Worm (Caenorhabditis elegans): Measurements from ENCODE around the gene grl-28.

The grl-28 gene

DNA sequence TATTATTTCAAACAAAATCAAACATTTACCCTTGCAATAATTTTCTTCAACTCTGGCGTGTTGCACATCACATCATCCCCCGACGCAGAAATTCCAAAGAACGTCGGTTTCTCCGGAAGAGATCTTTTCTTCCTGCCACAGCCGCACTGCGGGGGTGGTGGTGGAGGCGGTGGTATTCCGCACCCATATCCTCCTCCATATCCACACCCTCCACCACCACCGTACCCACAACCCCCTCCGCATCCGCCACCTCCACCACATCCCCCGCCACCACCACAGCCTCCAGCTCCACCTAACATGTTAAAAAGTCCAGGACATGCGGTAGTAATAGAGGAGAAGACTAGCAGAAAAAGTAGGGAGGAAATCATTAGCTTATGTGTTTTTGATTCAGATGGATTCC lies 3.2 kb upstream of the grl-28 start, which contains the start of gene grl-29:
grl-29 (minus strand) TSS at position 368 of the 400 bp plus-strand sequence.
- TF ChIP-seq nhr-102 (tag; optimal IDR thresholded peaks at IDR 0.05) (no peak), R02D3.7 (tag; optimal IDR thresholded peaks at IDR 0.05) (no peak), F10B5.3 (tag; optimal IDR thresholded peaks at IDR 0.05) (no peak), ceh-82 (tag; optimal IDR thresholded peaks at IDR 0.05) (no peak), lin-38 (GFP tag; IDR thresholded peaks at IDR 0.05) (no peak), ztf-7 (tag; optimal IDR thresholded peaks at IDR 0.05) (no peak), set-16 (GFP tag; IDR thresholded peaks at IDR 0.05) (peak; percentile 88; the same call in 1 of the 2 replicates), mdl-1 (tag; optimal IDR thresholded peaks at IDR 0.05) (no peak), spr-1 (tag; optimal IDR thresholded peaks at IDR 0.05) (no peak), egl-43 (GFP tag; IDR thresholded peaks at IDR 0.05) (peak; percentile 70), pha-4 (GFP tag; IDR thresholded peaks at IDR 0.05) (no peak), pha-4 (tag; optimal IDR thresholded peaks at IDR 0.05) (no peak), ceh-44 (GFP tag; IDR thresholded peaks at IDR 0.05) (no peak)

DNA sequence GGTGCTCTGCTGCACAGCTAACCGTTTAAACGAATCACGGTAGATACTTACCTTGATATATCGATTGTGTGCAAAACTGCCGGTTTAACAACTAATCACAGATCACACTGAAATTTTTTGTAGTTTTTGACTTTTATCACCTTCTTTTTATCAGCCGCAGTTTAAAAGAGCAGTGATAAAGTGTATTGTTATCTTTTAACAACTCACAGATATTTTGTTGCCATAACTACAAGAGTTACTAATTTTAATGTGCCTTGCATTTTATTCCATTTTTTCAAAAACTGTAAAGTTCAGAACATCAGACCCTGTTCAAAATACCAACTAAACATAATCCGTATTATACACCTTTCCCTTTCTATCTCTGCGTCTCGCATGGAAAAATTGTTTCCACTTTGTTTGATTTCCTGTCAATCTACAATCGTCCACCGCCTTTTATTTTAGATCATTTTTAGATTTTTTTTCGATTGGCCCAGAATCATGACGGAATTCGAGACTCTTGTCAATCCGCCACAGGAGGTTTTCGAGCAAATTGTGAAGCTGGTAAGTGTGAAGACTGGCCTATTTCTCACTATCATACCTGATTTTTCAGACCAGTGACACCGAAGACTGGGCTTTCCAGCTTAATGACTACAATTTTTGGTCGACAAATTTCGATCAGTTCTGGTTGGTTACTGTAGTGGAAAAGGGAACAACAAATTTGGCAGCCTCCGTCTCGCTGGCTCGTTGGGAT lies 1.2 kb upstream of the grl-28 start, which contains the start of gene T24A6.20:
T24A6.20 (plus strand) TSS at position 395 of the 730 bp plus-strand sequence.
- TF ChIP-seq ceh-32 (tag; optimal IDR thresholded peaks at IDR 0.05; ENCODE audit: poor library complexity) (no peak), unc-39 (tag; optimal IDR thresholded peaks at IDR 0.05) (no peak), mdl-1 (tag; optimal IDR thresholded peaks at IDR 0.05) (no peak), pha-4 (GFP tag; IDR thresholded peaks at IDR 0.05) (no peak), pha-4 (tag; optimal IDR thresholded peaks at IDR 0.05) (no peak), tra-1 (GFP tag; IDR thresholded peaks at IDR 0.05) (no peak), lin-38 (GFP tag; IDR thresholded peaks at IDR 0.05) (no peak), pqm-1 (tag; optimal IDR thresholded peaks at IDR 0.05) (peak; percentile 16), hlh-11 (tag; optimal IDR thresholded peaks at IDR 0.05) (no peak), cey-2 (tag; optimal IDR thresholded peaks at IDR 0.05; ENCODE audit: borderline replicate concordance, insufficient read depth) (no peak), madf-5 (GFP tag; IDR thresholded peaks at IDR 0.05) (no peak), mep-1 (tag; optimal IDR thresholded peaks at IDR 0.05) (no peak), spr-1 (tag; optimal IDR thresholded peaks at IDR 0.05) (no peak), daf-19 (GFP tag; conservative IDR thresholded peaks at IDR 0.05) (no peak), nhr-76 (tag; optimal IDR thresholded peaks at IDR 0.05) (no peak), unc-62 (GFP tag; optimal IDR thresholded peaks at IDR 0.05 in 1 of 2) (peak in 1 of 2 experiments; percentile 69), unc-62 (tag; optimal IDR thresholded peaks at IDR 0.05) (no peak), aha-1 (tag) (no peak), nhr-102 (tag; optimal IDR thresholded peaks at IDR 0.05) (no peak), hif-1 (tag; optimal IDR thresholded peaks at IDR 0.05) (no peak), php-3 (GFP tag; IDR thresholded peaks at IDR 0.05) (0 out of 2 replicates have a peak, but pooled peaks have one; percentile 45), madf-9 (GFP tag; conservative IDR thresholded peaks at IDR 0.05) (no peak), nhr-28 (tag; optimal IDR thresholded peaks at IDR 0.05) (peak; percentile 79), T26A8.4 (GFP tag; IDR thresholded peaks at IDR 0.05) (no peak), daf-12 (tag; optimal IDR thresholded peaks at IDR 0.05) (no peak), Y5F2A.4 (GFP tag; optimal IDR thresholded peaks at IDR 0.05) (no peak), R02D3.7 (tag; optimal IDR thresholded peaks at IDR 0.05) (no peak), lin-15B (tag; optimal IDR thresholded peaks at IDR 0.05) (no peak)

DNA sequence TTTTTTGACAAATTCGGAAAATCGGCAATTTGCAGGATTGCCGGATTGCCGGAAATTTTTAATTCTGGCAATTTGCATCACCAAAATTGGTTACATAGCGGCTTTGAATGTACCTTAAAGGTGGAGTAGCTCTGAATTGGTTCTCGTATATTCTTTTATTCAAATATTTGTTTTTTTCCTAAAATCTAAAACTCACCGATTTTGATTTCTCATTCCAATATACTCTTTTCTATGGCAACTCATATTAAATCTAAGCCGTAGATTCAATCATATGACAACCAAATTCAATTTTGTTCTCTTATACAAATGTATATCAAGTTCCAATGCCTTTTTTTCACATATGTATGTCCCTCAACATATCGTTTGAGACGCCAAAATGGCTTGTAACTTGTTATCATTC lies 2.1 kb downstream of the grl-28 start, which contains the start of gene sri-21:
sri-21 (plus strand) TSS at position 301 of the 400 bp plus-strand sequence.
- no peak for TF ChIP-seq attf-4 (tag; optimal IDR thresholded peaks at IDR 0.05)
- no peak for TF ChIP-seq aha-1 (tag)
- TF ChIP-seq zip-2 (tag; optimal IDR thresholded peaks at IDR 0.05) = no peak
- TF ChIP-seq tra-1 (GFP tag; IDR thresholded peaks at IDR 0.05) = no peak
- no peak for TF ChIP-seq dmd-9 (GFP tag; IDR thresholded peaks at IDR 0.05)
- no peak for TF ChIP-seq saeg-2 (GFP tag; IDR thresholded peaks at IDR 0.05)

Measured in whole organism, L4 larva.